Worm (Caenorhabditis elegans) whole organism, young adult: ENCODE measurements around the gene B0302.4.

Source experiments
- B0035.1 ChIP-seq: sonication (generic microtip); optimal IDR thresholded peaks from 2 replicates; lab custom pipeline; 2016; ENCODE audit warnings: missing genetic modification characterization, mild to moderate bottlenecking, missing compliant biosample characterization, missing genotype, missing genetic modification reagents
- F49E8.2 ChIP-seq: sonication (generic microtip); optimal IDR thresholded peaks from 3 replicates; lab custom pipeline; 2017; ENCODE audit warnings: missing genetic modification characterization, mild to moderate bottlenecking, missing compliant biosample characterization, antibody characterized with exemption, moderate library complexity; ENCODE audit not compliant: insufficient read depth
- Y56A3A.18 ChIP-seq: fragments of 200-800 bp; sonication (Bioruptor generic); IDR thresholded peaks from 2 replicates; pipeline ENCODE4 v1.3.6; 2022; ENCODE audit warnings: missing genetic modification reagents, missing genetic modification characterization, missing compliant biosample characterization
- madf-10 ChIP-seq: sonication (generic microtip); optimal IDR thresholded peaks from 2 replicates; lab custom pipeline; 2016; ENCODE audit warnings: mild to moderate bottlenecking, missing genetic modification characterization, missing compliant biosample characterization
- nfya-1 ChIP-seq: sonication (generic microtip); optimal IDR thresholded peaks from 2 replicates; lab custom pipeline; 2017; ENCODE audit warnings: antibody characterized with exemption, missing compliant biosample characterization, missing genetic modification characterization, borderline replicate concordance; ENCODE audit not compliant: insufficient read depth
- snpc-1.3 ChIP-seq: sonication (generic microtip); optimal IDR thresholded peaks from 2 replicates; lab custom pipeline; 2017; ENCODE audit warnings: missing genetic modification characterization, mild to moderate bottlenecking, missing compliant biosample characterization, antibody characterized with exemption, moderate library complexity, missing genotype, missing genetic modification reagents; ENCODE audit not compliant: insufficient read depth
- unc-62 ChIP-seq: fragments of 150-350 bp; optimal IDR thresholded peaks from 2 replicates; lab custom pipeline; 2014; ENCODE audit warnings: missing biosample characterization, missing genetic modification reagents, missing genetic modification characterization
- ztf-18 ChIP-seq: sonication (generic microtip); optimal IDR thresholded peaks from 2 replicates; lab custom pipeline; 2016; ENCODE audit warnings: missing genotype, mild to moderate bottlenecking, missing genetic modification characterization, missing compliant biosample characterization

ce11 chrX:17185696-17186430 is 9.3 kb upstream of the B0302.4 start, which contains the start of gene sid-3:
- no peak for TF ChIP-seq B0035.1
- TF ChIP-seq snpc-1.3 = no peak
- no peak for TF ChIP-seq nfya-1
- no peak for TF ChIP-seq ztf-18 (tag; lab: Kevin White, UChicago)
- no peak for TF ChIP-seq madf-10 (tag; lab: Kevin White, UChicago)
- no peak for TF ChIP-seq F49E8.2 (tag; lab: Kevin White, UChicago)
- no peak for TF ChIP-seq unc-62
- no peak for TF ChIP-seq Y56A3A.18
